Fruit fly (Drosophila melanogaster): Measurements from ENCODE around the gene SAK.
A peak's percentile ranks its signal among the peaks of the same experiment; 100 is the strongest.

SAK gene

DNA sequence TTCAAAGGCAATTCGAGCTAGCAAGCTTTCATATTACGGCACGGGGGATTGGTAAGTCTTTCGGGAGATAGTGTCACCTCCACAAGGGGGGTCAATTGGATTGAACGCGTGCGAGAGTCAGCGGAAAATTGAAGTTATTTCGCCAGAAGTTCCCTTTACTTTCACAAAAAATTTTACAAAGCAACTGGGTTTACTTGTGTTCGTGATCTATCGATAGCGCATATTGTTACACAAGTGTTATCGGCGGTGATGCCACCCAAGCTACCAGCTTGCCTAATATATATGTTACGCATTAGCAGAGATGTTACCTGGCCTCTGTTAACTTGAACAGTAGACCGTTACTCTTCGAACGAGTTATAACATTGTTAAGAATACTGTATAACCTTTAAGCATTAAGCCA is 39.1 kb upstream of the SAK start, which contains the start of gene Wnk (continued):
- no peak for TF ChIP-seq ash1 (GFP tag; optimal IDR thresholded peaks at IDR 0.05)
- no peak for TF ChIP-seq en (GFP tag; optimal IDR thresholded peaks at IDR 0.05)
- TF ChIP-seq knrl (GFP tag; IDR thresholded peaks at IDR 0.05; ENCODE audit: partially characterized antibody) = peak; percentile 71
- TF ChIP-seq CrebB (tag; optimal IDR thresholded peaks at IDR 0.05) = no peak
- peak; percentile 64; the same call in 1 of the 2 replicates for TF ChIP-seq nerfin-2 (GFP tag; IDR thresholded peaks at IDR 0.05; ENCODE audit: partially characterized antibody)
- no peak for TF ChIP-seq Dip3 (GFP tag; optimal IDR thresholded peaks at IDR 0.05)
- no peak for TF ChIP-seq CG1529 (GFP tag; optimal IDR thresholded peaks at IDR 0.05)
- TF ChIP-seq CG9797 (GFP tag; optimal IDR thresholded peaks at IDR 0.05) = peak; percentile 33
- peak; percentile 68 for TF ChIP-seq zen2 (GFP tag; IDR thresholded peaks at IDR 0.05; ENCODE audit: partially characterized antibody)
- no peak for TF ChIP-seq Max (GFP tag; optimal IDR thresholded peaks at IDR 0.05)
- TF ChIP-seq Med (GFP tag) = no peak
- peak; percentile 34; the same call in 1 of the 2 replicates for TF ChIP-seq CG42726 (GFP tag; IDR thresholded peaks at IDR 0.05; ENCODE audit: partially characterized antibody)
- peak; percentile 80; the same call in 1 of the 4 replicates for TF ChIP-seq chinmo (GFP tag; IDR thresholded peaks at IDR 0.05; ENCODE audit: partially characterized antibody)
- TF ChIP-seq CG6791 (GFP tag; IDR thresholded peaks at IDR 0.05; ENCODE audit: partially characterized antibody) = peak; percentile 73
- no peak for TF ChIP-seq CG10431 (GFP tag; optimal IDR thresholded peaks at IDR 0.05)
- TF ChIP-seq gsb (GFP tag; IDR thresholded peaks at IDR 0.05) = no peak
- no peak for TF ChIP-seq CG8388 (GFP tag; optimal IDR thresholded peaks at IDR 0.05)
- TF ChIP-seq Doc2 (GFP tag; IDR thresholded peaks at IDR 0.05) = no peak
- no peak for TF ChIP-seq eve (GFP tag; optimal IDR thresholded peaks at IDR 0.05)
- TF ChIP-seq al (GFP tag; IDR thresholded peaks at IDR 0.05) = no peak
- no peak for TF ChIP-seq CG14441 (GFP tag; IDR thresholded peaks at IDR 0.05)
- no peak for TF ChIP-seq CG13894 (tag; optimal IDR thresholded peaks at IDR 0.05)
- TF ChIP-seq CG18764 (GFP tag; optimal IDR thresholded peaks at IDR 0.05) = no peak
- TF ChIP-seq Fer3 (tag; optimal IDR thresholded peaks at IDR 0.05) = no peak
- no peak for TF ChIP-seq Oaz (GFP tag; IDR thresholded peaks at IDR 0.05)
- no peak for TF ChIP-seq Usf (GFP tag; optimal IDR thresholded peaks at IDR 0.05)
- no peak for TF ChIP-seq CG12071 (GFP tag; optimal IDR thresholded peaks at IDR 0.05)
- TF ChIP-seq tio (GFP tag; optimal IDR thresholded peaks at IDR 0.05) = no peak
- TF ChIP-seq Gug (GFP tag; IDR thresholded peaks at IDR 0.05) = no peak
- no peak for TF ChIP-seq CoRest (tag; optimal IDR thresholded peaks at IDR 0.05)
- peak; percentile 86 for TF ChIP-seq Dref (GFP tag; IDR thresholded peaks at IDR 0.05)
- no peak for TF ChIP-seq CG1602 (GFP tag; optimal IDR thresholded peaks at IDR 0.05)
- TF ChIP-seq CG11456 (GFP tag; IDR thresholded peaks at IDR 0.05) = no peak
- no peak for TF ChIP-seq phol (tag; optimal IDR thresholded peaks at IDR 0.05)
- TF ChIP-seq CG17328 (GFP tag; IDR thresholded peaks at IDR 0.05) = no peak
- TF ChIP-seq CG2116 (GFP tag; optimal IDR thresholded peaks at IDR 0.05) = peak; percentile 60
- TF ChIP-seq ken (GFP tag; IDR thresholded peaks at IDR 0.05) = no peak
- TF ChIP-seq dmrt11E (tag; optimal IDR thresholded peaks at IDR 0.05) = no peak
- TF ChIP-seq cad (GFP tag; optimal IDR thresholded peaks at IDR 0.05) = no peak
- no peak for TF ChIP-seq CG17568 (GFP tag; optimal IDR thresholded peaks at IDR 0.05)
- TF ChIP-seq psq (GFP tag; optimal IDR thresholded peaks at IDR 0.05) = no peak
- peak; percentile 70 for TF ChIP-seq cg (GFP tag; optimal IDR thresholded peaks at IDR 0.05)
- TF ChIP-seq Lhr (GFP tag; optimal IDR thresholded peaks at IDR 0.05) = no peak
- no peak for TF ChIP-seq CG6765 (GFP tag; optimal IDR thresholded peaks at IDR 0.05)
- no peak for TF ChIP-seq otp (GFP tag; IDR thresholded peaks at IDR 0.05)
- TF ChIP-seq hbn (GFP tag; IDR thresholded peaks at IDR 0.05; ENCODE audit: partially characterized antibody) = peak; percentile 82
- no peak for TF ChIP-seq pb (GFP tag; optimal IDR thresholded peaks at IDR 0.05)
- no peak for TF ChIP-seq CG18011 (GFP tag; optimal IDR thresholded peaks at IDR 0.05)
- peak; percentile 72 for TF ChIP-seq ato (GFP tag; IDR thresholded peaks at IDR 0.05; ENCODE audit: partially characterized antibody)
- TF ChIP-seq H15 (GFP tag; IDR thresholded peaks at IDR 0.05) = no peak
- TF ChIP-seq D19B (GFP tag; optimal IDR thresholded peaks at IDR 0.05) = no peak

All from whole organism, embryonic.